Fruit fly (Drosophila melanogaster) whole organism, prepupa: ENCODE data around the gene GNBP2.

Experiments used
- Blimp-1 ChIP-seq: fragments of 200-800 bp; sonication (Bioruptor generic); optimal IDR thresholded peaks from 3 replicates; lab custom pipeline; 2017; ENCODE audit warnings: missing biosample characterization, missing genetic modification characterization, mild to moderate bottlenecking, moderate library complexity, missing genetic modification reagents
- CG10669 ChIP-seq: fragments of 200-800 bp; sonication (Bioruptor generic); optimal IDR thresholded peaks from 3 replicates; lab custom pipeline; 2018; ENCODE audit warnings: missing biosample characterization, mild to moderate bottlenecking, missing genetic modification characterization, moderate library complexity
- CG11294 ChIP-seq: fragments of 200-800 bp; sonication (Bioruptor generic); IDR thresholded peaks from 2 replicates; pipeline ENCODE4 v1.3.6; 2022; ENCODE audit warnings: missing biosample characterization, missing genetic modification characterization
- CG11902 ChIP-seq: fragments of 200-800 bp; sonication (Bioruptor generic); optimal IDR thresholded peaks from 3 replicates; lab custom pipeline; 2016; ENCODE audit warnings: missing biosample characterization, missing genetic modification characterization
- CG15336 ChIP-seq: fragments of 200-800 bp; sonication (Bioruptor generic); IDR thresholded peaks from 2 replicates; pipeline ENCODE4 v1.3.6; 2022; ENCODE audit warnings: missing biosample characterization, missing genetic modification characterization
- CG16779 ChIP-seq: fragments of 200-800 bp; sonication (Bioruptor generic); optimal IDR thresholded peaks from 3 replicates; lab custom pipeline; 2017; ENCODE audit warnings: missing biosample characterization, mild to moderate bottlenecking, missing genetic modification characterization
- CG3032 ChIP-seq: fragments of 200-800 bp; optimal IDR thresholded peaks from 2 replicates; lab custom pipeline; 2019; ENCODE audit warnings: missing biosample characterization, mild to moderate bottlenecking, missing genetic modification characterization, moderate library complexity
- CG31627 ChIP-seq: fragments of 200-800 bp; sonication (Bioruptor generic); optimal IDR thresholded peaks from 3 replicates; lab custom pipeline; 2016; ENCODE audit warnings: missing biosample characterization, missing genetic modification characterization
- CG32006 ChIP-seq: fragments of 200-800 bp; sonication (Bioruptor generic); optimal IDR thresholded peaks from 3 replicates; lab custom pipeline; 2017; ENCODE audit warnings: missing biosample characterization, mild to moderate bottlenecking, missing genetic modification characterization
- CG3919 ChIP-seq: fragments of 200-800 bp; sonication (Bioruptor generic); optimal IDR thresholded peaks from 3 replicates; lab custom pipeline; 2016; ENCODE audit warnings: missing biosample characterization, missing genetic modification characterization
- CG4318 ChIP-seq: fragments of 200-800 bp; sonication (Bioruptor generic); optimal IDR thresholded peaks from 3 replicates; lab custom pipeline; 2017; ENCODE audit warnings: missing biosample characterization, mild to moderate bottlenecking, missing genetic modification characterization
- CG6163 ChIP-seq: fragments of 200-800 bp; sonication (Bioruptor generic); IDR thresholded peaks from 3 replicates; pipeline ENCODE4 v1.3.6; 2022; ENCODE audit warnings: missing biosample characterization, missing genetic modification characterization
- CG6792 ChIP-seq: fragments of 200-800 bp; sonication (Bioruptor generic); optimal IDR thresholded peaks from 3 replicates; lab custom pipeline; 2016; ENCODE audit warnings: missing biosample characterization, missing genetic modification characterization
- CG6808 ChIP-seq: fragments of 200-800 bp; sonication (Bioruptor generic); optimal IDR thresholded peaks from 3 replicates; lab custom pipeline; 2017; ENCODE audit warnings: missing biosample characterization, missing genetic modification characterization, mild to moderate bottlenecking, moderate library complexity, missing genetic modification reagents
- CG6854 ChIP-seq: fragments of 200-800 bp; sonication (Bioruptor generic); optimal IDR thresholded peaks from 2 replicates; lab custom pipeline; 2017; ENCODE audit warnings: missing biosample characterization, mild to moderate bottlenecking, missing genetic modification characterization
- CG7368 ChIP-seq: fragments of 200-800 bp; sonication (Bioruptor generic); optimal IDR thresholded peaks from 3 replicates; lab custom pipeline; 2016; ENCODE audit warnings: missing biosample characterization, missing genetic modification characterization
- CG8119 ChIP-seq: fragments of 200-800 bp; sonication (Bioruptor generic); IDR thresholded peaks from 3 replicates; pipeline ENCODE4 v1.3.6; 2022; ENCODE audit warnings: missing biosample characterization, missing genetic modification characterization
- CG8319 ChIP-seq: fragments of 200-800 bp; sonication (Bioruptor generic); optimal IDR thresholded peaks from 3 replicates; lab custom pipeline; 2016; ENCODE audit warnings: missing biosample characterization, missing genetic modification characterization
- Eip78C ChIP-seq: fragments of 200-800 bp; sonication (Bioruptor generic); peaks from one replicate; lab custom pipeline; 2016; ENCODE audit warnings: missing biosample characterization, missing genetic modification characterization
- Eip93F ChIP-seq: fragments of 200-800 bp; sonication (Bioruptor generic); optimal IDR thresholded peaks from 2 replicates; lab custom pipeline; 2016; ENCODE audit warnings: missing biosample characterization, mild to moderate bottlenecking, missing genetic modification characterization
- Ets21C ChIP-seq: fragments of 200-800 bp; sonication (Bioruptor generic); optimal IDR thresholded peaks from 3 replicates; lab custom pipeline; 2016; ENCODE audit warnings: missing biosample characterization, missing genetic modification characterization
- Gug ChIP-seq: fragments of 200-800 bp; sonication (Bioruptor generic); IDR thresholded peaks from 2 replicates; pipeline ENCODE4 v1.3.6; 2022; ENCODE audit warnings: missing biosample characterization, missing genetic modification characterization
- Hr39 ChIP-seq: fragments of 200-800 bp; sonication (Bioruptor generic); optimal IDR thresholded peaks from 2 replicates; lab custom pipeline; 2016; ENCODE audit warnings: missing biosample characterization, missing genetic modification characterization
- Hr4 ChIP-seq: fragments of 200-800 bp; sonication (Bioruptor generic); optimal IDR thresholded peaks from 3 replicates; lab custom pipeline; 2016; ENCODE audit warnings: missing biosample characterization, missing genetic modification characterization
- Lpt ChIP-seq: fragments of 200-800 bp; sonication (Bioruptor generic); optimal IDR thresholded peaks from 3 replicates; lab custom pipeline; 2016; ENCODE audit warnings: missing biosample characterization, missing genetic modification characterization
- Met ChIP-seq: fragments of 200-800 bp; sonication (Bioruptor generic); optimal IDR thresholded peaks from 3 replicates; lab custom pipeline; 2016; ENCODE audit warnings: missing biosample characterization, missing genetic modification characterization
- OdsH ChIP-seq: fragments of 200-800 bp; sonication (Bioruptor generic); optimal IDR thresholded peaks from 3 replicates; lab custom pipeline; 2016; ENCODE audit warnings: missing biosample characterization, missing genetic modification characterization
- Smox ChIP-seq: fragments of 200-800 bp; sonication (Bioruptor generic); optimal IDR thresholded peaks from 3 replicates; lab custom pipeline; 2016; ENCODE audit warnings: missing biosample characterization, missing genetic modification characterization
- Sox14 ChIP-seq: fragments of 200-800 bp; sonication (Bioruptor generic); optimal IDR thresholded peaks from 3 replicates; lab custom pipeline; 2016; ENCODE audit warnings: missing biosample characterization, missing genetic modification characterization
- achi ChIP-seq: fragments of 200-800 bp; sonication (Bioruptor generic); optimal IDR thresholded peaks from 3 replicates; lab custom pipeline; 2016; ENCODE audit warnings: missing biosample characterization, missing genetic modification characterization
- acj6 ChIP-seq: fragments of 200-800 bp; sonication (Bioruptor generic); optimal IDR thresholded peaks from 3 replicates; lab custom pipeline; 2016; ENCODE audit warnings: missing biosample characterization, missing genetic modification characterization
- cyc ChIP-seq: fragments of 200-800 bp; sonication (Bioruptor generic); optimal IDR thresholded peaks from 3 replicates; lab custom pipeline; 2016; ENCODE audit warnings: missing biosample characterization, missing genetic modification characterization
- dac ChIP-seq: fragments of 200-800 bp; sonication (Bioruptor generic); optimal IDR thresholded peaks from 2 replicates; lab custom pipeline; 2017; ENCODE audit warnings: missing biosample characterization, mild to moderate bottlenecking, missing genetic modification characterization
- dsx ChIP-seq: fragments of 200-800 bp; optimal IDR thresholded peaks from 3 replicates; lab custom pipeline; 2019; ENCODE audit warnings: missing biosample characterization, mild to moderate bottlenecking, missing genetic modification characterization, moderate library complexity; ENCODE audit not compliant: poor library complexity, severe bottlenecking
- eg ChIP-seq: fragments of 200-800 bp; sonication (Bioruptor generic); IDR thresholded peaks from 3 replicates; pipeline ENCODE4 v1.3.6; 2022; ENCODE audit warnings: missing biosample characterization, missing genetic modification characterization
- esn ChIP-seq: fragments of 200-800 bp; sonication (Bioruptor generic); optimal IDR thresholded peaks from 2 replicates; lab custom pipeline; 2016; ENCODE audit warnings: missing biosample characterization, mild to moderate bottlenecking, missing genetic modification characterization, moderate library complexity
- fd59A ChIP-seq: fragments of 200-800 bp; sonication (Bioruptor generic); optimal IDR thresholded peaks from 2 replicates; lab custom pipeline; 2017; ENCODE audit warnings: missing biosample characterization, mild to moderate bottlenecking, missing genetic modification characterization, missing genetic modification reagents
- fd85E ChIP-seq: fragments of 200-800 bp; sonication (Bioruptor generic); optimal IDR thresholded peaks from 3 replicates; lab custom pipeline; 2016; ENCODE audit warnings: missing biosample characterization, missing genetic modification characterization
- fkh ChIP-seq: fragments of 200-800 bp; sonication (Bioruptor generic); optimal IDR thresholded peaks from 3 replicates; lab custom pipeline; 2017; ENCODE audit warnings: missing biosample characterization, mild to moderate bottlenecking, missing genetic modification characterization, moderate library complexity
- lz ChIP-seq: fragments of 200-800 bp; sonication (Bioruptor generic); optimal IDR thresholded peaks from 3 replicates; lab custom pipeline; 2016; ENCODE audit warnings: missing biosample characterization, missing genetic modification characterization
- net ChIP-seq: fragments of 200-800 bp; sonication (Bioruptor generic); optimal IDR thresholded peaks from 3 replicates; lab custom pipeline; 2016; ENCODE audit warnings: missing biosample characterization, missing genetic modification characterization
- pdm3 ChIP-seq: fragments of 200-800 bp; sonication (Bioruptor generic); optimal IDR thresholded peaks from 3 replicates; lab custom pipeline; 2016; ENCODE audit warnings: missing biosample characterization, missing genetic modification characterization
- salr ChIP-seq, 2 experiments: fragments of 200-800 bp; sonication (Bioruptor generic); optimal IDR thresholded peaks; 3 replicates each; lab custom pipeline; 2016 to 2018; ENCODE audit warnings: missing biosample characterization in 2 of 2, missing genetic modification characterization in 2 of 2, mild to moderate bottlenecking in 1 of 2
- ss ChIP-seq, 2 experiments: fragments of 200-800 bp; sonication (Bioruptor generic); optimal IDR thresholded peaks; 2 replicates in 1 of 2; 3 replicates in 1 of 2; lab custom pipeline; 2017 to 2018; ENCODE audit warnings: mild to moderate bottlenecking in 2 of 2, missing biosample characterization in 2 of 2, missing genetic modification characterization in 2 of 2, moderate library complexity in 1 of 2
- svp ChIP-seq: fragments of 200-800 bp; sonication (Bioruptor generic); peaks from one replicate; lab custom pipeline; 2016; ENCODE audit warnings: missing biosample characterization, missing genetic modification characterization
- topi ChIP-seq: fragments of 200-800 bp; sonication (Bioruptor generic); optimal IDR thresholded peaks from 3 replicates; lab custom pipeline; 2016; ENCODE audit warnings: missing biosample characterization, missing genetic modification characterization
- vri ChIP-seq: fragments of 200-800 bp; sonication (Bioruptor generic); optimal IDR thresholded peaks from 3 replicates; lab custom pipeline; 2016; ENCODE audit warnings: missing biosample characterization, mild to moderate bottlenecking, missing genetic modification characterization

Gene GNBP2

dm6 chr3L:18640584-18641527 lies 34.4 kb downstream of the GNBP2 start (continued):
- TF ChIP-seq salr (GFP tag; optimal IDR thresholded peaks at IDR 0.05; lab: Kevin White, UChicago) = peak; percentile 74 to 92
- peak; percentile 92 for TF ChIP-seq topi (GFP tag; lab: Kevin White, UChicago)
- peak; percentile 97 for TF ChIP-seq Lpt (GFP tag; lab: Kevin White, UChicago)
- peak; percentile 97 for TF ChIP-seq OdsH (GFP tag; lab: Kevin White, UChicago)
- peak; percentile 99 for TF ChIP-seq CG6163 (GFP tag; lab: Robert Waterston, UW)
- peak; percentile 81 for TF ChIP-seq CG8319
- peak; percentile 45 to 70 for TF ChIP-seq ss (GFP tag; optimal IDR thresholded peaks at IDR 0.05; lab: Kevin White, UChicago)
- peak; percentile 95 for TF ChIP-seq achi (GFP tag; lab: Kevin White, UChicago)
- TF ChIP-seq pdm3 (GFP tag; lab: Kevin White, UChicago) = peak; percentile 94
- TF ChIP-seq CG6854 (GFP tag; lab: Kevin White, UChicago) = peak; percentile 56

- TF ChIP-seq CG8319 (no peak), Lpt (GFP tag; lab: Kevin White, UChicago) (no peak), CG6854 (GFP tag; lab: Kevin White, UChicago) (no peak), Met (peak; percentile 17), CG11902 (GFP tag; lab: Kevin White, UChicago) (no peak), CG8119 (no peak), CG31627 (GFP tag; lab: Kevin White, UChicago) (no peak), CG11294 (GFP tag; lab: Robert Waterston, UW) (no peak), CG6808 (GFP tag; lab: Kevin White, UChicago) (no peak), CG6792 (no peak), salr (GFP tag; optimal IDR thresholded peaks at IDR 0.05; lab: Kevin White, UChicago) (peak in 1 of 2 experiments; percentile 11), fkh (GFP tag; lab: Kevin White, UChicago) (no peak), fd59A (GFP tag; lab: Kevin White, UChicago) (no peak), CG7368 (no peak), Eip78C (GFP tag; lab: Kevin White, UChicago) (peak; percentile 77), Blimp-1 (no peak), CG15336 (GFP tag; lab: Robert Waterston, UW) (peak; percentile 27; the same call in 1 of the 2 replicates), svp (peak; percentile 19), esn (GFP tag; lab: Kevin White, UChicago) (peak; percentile 13), eg (GFP tag; lab: Robert Waterston, UW) (no peak; the same call in 1 of the 3 replicates), pdm3 (GFP tag; lab: Kevin White, UChicago) (no peak), topi (GFP tag; lab: Kevin White, UChicago) (no peak), cyc (GFP tag; lab: Kevin White, UChicago) (no peak), Gug (GFP tag; lab: Robert Waterston, UW) (no peak), acj6 (GFP tag; lab: Kevin White, UChicago) (no peak), achi (GFP tag; lab: Kevin White, UChicago) (peak; percentile 30), dsx (GFP tag; lab: Kevin White, UChicago) (no peak), CG4318 (GFP tag; lab: Kevin White, UChicago) (no peak), vri (GFP tag; lab: Kevin White, UChicago) (no peak), CG32006 (GFP tag; lab: Kevin White, UChicago) (peak; percentile 60), fd85E (GFP tag; lab: Kevin White, UChicago) (no peak), dac (GFP tag; lab: Kevin White, UChicago) (no peak), Smox (GFP tag; lab: Kevin White, UChicago) (no peak), CG10669 (no peak), lz (GFP tag; lab: Kevin White, UChicago) (no peak), net (GFP tag; lab: Kevin White, UChicago) (no peak), CG3032 (tag; lab: Kevin White, UChicago) (no peak), Sox14 (GFP tag; lab: Kevin White, UChicago) (no peak), Eip93F (GFP tag; lab: Kevin White, UChicago) (no peak), Ets21C (no peak), CG3919 (GFP tag; lab: Kevin White, UChicago) (no peak), CG16779 (tag; lab: Kevin White, UChicago) (no peak), Hr4 (GFP tag; lab: Kevin White, UChicago) (peak; percentile 42), Hr39 (no peak)
Measured at dm6 chr3L:18638487-18638886, 36.7 kb downstream of the GNBP2 start.
